Worm (Caenorhabditis elegans) whole organism, L1 larva: Measurements from ENCODE around the gene Y4C6B.7.
A peak's percentile ranks its signal among the peaks of the same experiment; 100 is the strongest.

Experiments used
- Y116A8C.19 ChIP-seq: sonication (generic microtip); optimal IDR thresholded peaks from 2 replicates; lab custom pipeline; 2016; ENCODE audit warnings: missing compliant biosample characterization, missing genetic modification characterization, borderline replicate concordance
- efl-1 ChIP-seq, 4 experiments: fragments of 150-350 bp; optimal IDR thresholded peaks in 3 of 4; peaks in 1 of 4; 1 replicate in 1 of 4; 2 replicates in 3 of 4; lab custom pipeline; 2014; ENCODE audit warnings: missing biosample characterization in 2 of 4, missing genetic modification characterization in 2 of 4, missing genetic modification reagents in 2 of 4
- elt-3 ChIP-seq, 6 experiments: fragments of 150-350 bp in 1 of 6; sonication (generic microtip); optimal IDR thresholded peaks; 2 replicates each; lab custom pipeline; 2017 to 2018; ENCODE audit warnings: missing biosample characterization in 6 of 6, missing genetic modification characterization in 6 of 6, inconsistent platforms in 1 of 6
- nhr-47 ChIP-seq: sonication (generic microtip); optimal IDR thresholded peaks from 2 replicates; lab custom pipeline; 2016; ENCODE audit warnings: mild to moderate bottlenecking, missing genetic modification characterization, moderate library complexity, missing compliant biosample characterization

ce11 chrIV:5317106-5317505 lies 36.2 kb downstream of the Y4C6B.7 start:
- TF ChIP-seq elt-3 (tag; optimal IDR thresholded peaks at IDR 0.05; lab: Kevin White, UChicago) (peak in 1 of 6 experiments; percentile 62), nhr-47 (tag; lab: Kevin White, UChicago) (peak; percentile 59), efl-1 (optimal IDR thresholded peaks at IDR 0.05; lab: Kevin White, UChicago) (peak; percentile 5 to 30), efl-1 (GFP tag; optimal IDR thresholded peaks at IDR 0.05 in 1 of 2; lab: Kevin White, UChicago) (no peak), Y116A8C.19 (no peak)
